Fruit fly (Drosophila melanogaster) ovary, adult (tissue): Measurements from ENCODE around the gene Axs.

Experiments used
- CG17801 ChIP-seq: fragments of 200-800 bp; optimal IDR thresholded peaks from 2 replicates; lab custom pipeline; 2019; ENCODE audit warnings: missing biosample characterization, mild to moderate bottlenecking, missing genetic modification characterization, moderate library complexity; ENCODE audit not compliant: partially characterized antibody

Axs gene

dm6 chrX:16647092-16647632 lies 36.5 kb downstream of the Axs start:
- TF ChIP-seq CG17801 (GFP tag; lab: Kevin White, UChicago) = no peak

dm6 chrX:16645472-16645871 lies 38.2 kb downstream of the Axs start:
- TF ChIP-seq CG17801 (GFP tag; lab: Kevin White, UChicago) = no peak

dm6 chrX:16644535-16645131 lies 39.1 kb downstream of the Axs start:
- TF ChIP-seq CG17801 (GFP tag; lab: Kevin White, UChicago) = no peak

- no peak for TF ChIP-seq CG17801 (GFP tag; lab: Kevin White, UChicago)
Measured at dm6 chrX:16643363-16643946, 40.2 kb downstream of the Axs start.

DNA sequence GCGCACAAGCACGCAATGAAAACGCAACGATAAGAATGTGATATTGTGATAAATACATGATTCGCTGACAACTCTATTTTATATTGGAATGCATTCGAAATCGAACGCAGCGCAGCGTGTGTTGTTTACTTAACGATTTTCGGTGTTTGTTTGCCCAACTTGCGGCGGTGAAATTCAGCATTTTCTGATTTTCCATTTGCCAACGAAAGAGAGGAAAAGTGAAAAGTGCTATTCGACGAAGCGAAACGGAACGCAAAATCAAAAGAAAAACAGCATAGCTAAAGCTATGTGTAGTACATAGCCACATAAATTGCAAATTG lies 42.6 kb downstream of the Axs start:
- no peak for TF ChIP-seq CG17801 (GFP tag; lab: Kevin White, UChicago)

- TF ChIP-seq CG17801 (GFP tag; lab: Kevin White, UChicago) = no peak
Measured at dm6 chrX:16640260-16641100, 43.2 kb downstream of the Axs start, which contains the start of the genes SNRPG and mthl1. SNRPG (minus strand) TSS chrX:16640419. mthl1 (plus strand) TSS chrX:16640968.

DNA sequence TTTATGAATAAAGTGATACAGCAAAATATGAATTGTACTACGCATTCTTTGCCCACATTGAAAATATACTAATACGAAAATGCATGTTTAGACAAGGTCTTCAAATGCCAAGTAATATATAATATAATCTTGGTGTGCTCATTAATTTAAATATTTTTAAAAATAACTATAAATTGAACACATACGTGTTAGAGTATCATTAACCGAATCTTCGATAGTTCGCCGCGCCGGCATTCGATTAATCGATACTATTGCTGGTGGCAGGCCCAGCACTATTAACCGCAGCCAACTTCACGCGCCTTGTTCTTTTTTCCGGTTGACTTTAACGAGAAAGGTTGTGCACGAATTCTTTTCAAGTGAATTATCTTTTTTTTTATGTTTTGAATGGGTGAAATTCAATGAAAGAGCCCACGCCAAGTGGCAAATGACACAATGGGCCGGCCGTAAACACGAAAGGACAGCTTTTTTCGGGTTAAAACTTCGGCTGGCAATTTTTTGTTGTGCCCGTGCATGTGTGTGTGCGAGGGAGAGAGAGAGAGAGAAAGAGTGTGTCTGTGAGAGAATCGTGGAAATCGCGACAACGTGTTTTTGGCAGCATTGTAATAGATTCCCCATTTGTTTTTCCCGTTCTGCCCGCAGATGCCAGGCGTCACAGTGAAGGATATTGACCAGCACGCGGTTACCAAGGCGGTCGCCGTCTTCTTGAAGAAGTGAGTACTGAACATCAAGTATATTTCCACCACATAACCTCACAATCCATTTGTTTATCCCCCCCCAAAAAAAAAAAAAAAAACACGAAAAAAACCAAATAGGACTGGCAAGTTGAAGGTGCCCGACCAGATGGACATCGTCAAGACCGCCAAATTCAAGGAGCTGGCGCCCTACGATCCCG lies 45.9 kb downstream of the Axs start, which contains the start of gene RpS19a:
Gene RpS19a (plus strand): TSS at position 301 of the 892 bp plus-strand sequence.
- TF ChIP-seq CG17801 (GFP tag; lab: Kevin White, UChicago) = peak; percentile 89

DNA sequence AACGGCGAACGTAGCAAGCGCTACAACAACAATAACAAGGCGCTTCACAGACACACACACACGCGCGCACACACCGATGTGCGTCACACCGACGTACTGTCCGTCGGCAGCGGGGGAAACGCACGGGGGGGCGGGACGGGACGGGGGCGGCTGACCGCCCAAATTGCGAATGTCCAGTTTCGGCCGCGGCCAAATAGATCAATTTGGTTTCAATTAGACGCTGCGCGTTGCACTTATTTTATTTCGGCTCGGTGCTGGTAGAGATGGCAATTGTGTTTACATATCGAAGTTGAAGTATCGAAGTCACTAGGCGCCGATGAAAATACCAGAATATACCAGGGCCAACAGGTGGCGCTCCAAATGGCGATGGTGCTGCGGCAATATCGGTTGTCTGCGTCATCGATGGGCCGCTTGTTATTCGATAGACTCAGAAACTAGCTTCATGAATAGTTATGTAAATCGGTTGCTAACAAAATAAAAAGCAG lies 46.5 kb downstream of the Axs start, which contains the start of gene Rok:
Gene Rok (minus strand): TSS at position 309 of the 485 bp plus-strand sequence.
- TF ChIP-seq CG17801 (GFP tag; lab: Kevin White, UChicago) = no peak

dm6 chrX:16633181-16633957 lies 50.3 kb downstream of the Axs start:
- TF ChIP-seq CG17801 (GFP tag; lab: Kevin White, UChicago) = no peak

dm6 chrX:16632135-16632534 lies 51.6 kb downstream of the Axs start, which contains the start of gene CG9777:
CG9777 (minus strand) TSS chrX:16632235.
- no peak for TF ChIP-seq CG17801 (GFP tag; lab: Kevin White, UChicago)
